Worm (Caenorhabditis elegans) whole organism, L1 larva: Measurements from ENCODE around the gene nhr-146.

ENCODE experiments used
- C04F5.9 ChIP-seq: sonication (generic microtip); optimal IDR thresholded peaks from 2 replicates; lab custom pipeline; 2016; ENCODE audit warnings: missing genetic modification characterization, missing compliant biosample characterization
- C16A3.4 ChIP-seq: fragments of 150-350 bp; optimal IDR thresholded peaks from 2 replicates; lab custom pipeline; 2014; ENCODE audit warnings: missing biosample characterization, missing genetic modification characterization
- C34B4.2 ChIP-seq: sonication (generic microtip); optimal IDR thresholded peaks from 2 replicates; lab custom pipeline; 2017; ENCODE audit warnings: mild to moderate bottlenecking, missing genetic modification characterization, missing compliant biosample characterization
- F16B12.6 ChIP-seq: fragments of 150-350 bp; optimal IDR thresholded peaks from 2 replicates; lab custom pipeline; 2014; ENCODE audit warnings: missing biosample characterization, missing genetic modification characterization
- aha-1 ChIP-seq: fragments of 150-350 bp; optimal IDR thresholded peaks from 2 replicates; lab custom pipeline; 2014; ENCODE audit warnings: missing biosample characterization, missing genetic modification characterization
- alr-1 ChIP-seq: fragments of 200-800 bp; sonication (Bioruptor generic); optimal IDR thresholded peaks from 2 replicates; lab custom pipeline; 2018; ENCODE audit warnings: borderline replicate concordance, mild to moderate bottlenecking, missing genetic modification characterization, missing compliant biosample characterization
- aly-2 ChIP-seq: fragments of 150-350 bp; optimal IDR thresholded peaks from 2 replicates; lab custom pipeline; 2014; ENCODE audit warnings: missing biosample characterization, missing genetic modification characterization
- ama-1 ChIP-seq: fragments of 150-350 bp; optimal IDR thresholded peaks from 2 replicates; lab custom pipeline; 2014
- ceh-63 ChIP-seq: fragments of 200-800 bp; sonication (Bioruptor generic); optimal IDR thresholded peaks from 2 replicates; lab custom pipeline; 2018; ENCODE audit warnings: mild to moderate bottlenecking, missing genetic modification characterization, missing compliant biosample characterization
- ceh-8 ChIP-seq: fragments of 200-800 bp; sonication (Bioruptor generic); optimal IDR thresholded peaks from 2 replicates; lab custom pipeline; 2018; ENCODE audit warnings: mild to moderate bottlenecking, missing genetic modification characterization, moderate library complexity, missing compliant biosample characterization
- ceh-82 ChIP-seq, 3 experiments: fragments of 150-350 bp in 1 of 3; sonication (generic microtip) in 2 of 3; optimal IDR thresholded peaks; 2 replicates each; lab custom pipeline; 2014 to 2017; ENCODE audit warnings: missing biosample characterization in 3 of 3, missing genetic modification characterization in 3 of 3
- ceh-88 ChIP-seq: fragments of 200-800 bp; sonication (Bioruptor generic); IDR thresholded peaks from 2 replicates; pipeline ENCODE4 v1.3.6; 2022; ENCODE audit warnings: missing genetic modification characterization, missing compliant biosample characterization
- ceh-90 ChIP-seq: sonication (generic microtip); optimal IDR thresholded peaks from 2 replicates; lab custom pipeline; 2016; ENCODE audit warnings: missing genetic modification characterization, missing compliant biosample characterization
- ces-1 ChIP-seq: fragments of 150-350 bp; optimal IDR thresholded peaks from 2 replicates; lab custom pipeline; 2014; ENCODE audit warnings: missing biosample characterization, missing genetic modification reagents, missing genetic modification characterization
- dpl-1 ChIP-seq, 3 experiments: fragments of 150-350 bp in 2 of 3; sonication (generic microtip) in 1 of 3; optimal IDR thresholded peaks; 2 replicates each; lab custom pipeline; 2014 to 2017; ENCODE audit warnings: missing biosample characterization in 3 of 3, missing genetic modification characterization in 3 of 3, missing genetic modification reagents in 3 of 3
- dsc-1 ChIP-seq: sonication (generic microtip); optimal IDR thresholded peaks from 2 replicates; lab custom pipeline; 2016; ENCODE audit warnings: mild to moderate bottlenecking, missing genetic modification characterization, missing compliant biosample characterization
- egl-13 ChIP-seq: sonication (generic microtip); optimal IDR thresholded peaks from 2 replicates; lab custom pipeline; 2016; ENCODE audit warnings: missing genotype, missing genetic modification reagents, missing genetic modification characterization, missing compliant biosample characterization
- egl-27 ChIP-seq, 2 experiments: fragments of 150-350 bp in 1 of 2; sonication (generic microtip); optimal IDR thresholded peaks; 3 replicates each; lab custom pipeline; 2017 to 2018; ENCODE audit warnings: missing biosample characterization in 2 of 2, missing genetic modification characterization in 2 of 2, missing genetic modification reagents in 2 of 2
- elt-2 ChIP-seq: sonication (generic microtip); optimal IDR thresholded peaks from 2 replicates; lab custom pipeline; 2016; ENCODE audit warnings: missing genetic modification characterization, mild to moderate bottlenecking, inconsistent platforms, missing compliant biosample characterization, missing genetic modification reagents
- ets-5 ChIP-seq: fragments of 200-800 bp; sonication (Bioruptor generic); IDR thresholded peaks from 2 replicates; pipeline ENCODE4 v1.3.6; 2022; ENCODE audit warnings: missing genetic modification characterization, missing compliant biosample characterization
- fos-1 ChIP-seq: fragments of 150-350 bp; optimal IDR thresholded peaks from 2 replicates; lab custom pipeline; 2014; ENCODE audit warnings: missing biosample characterization, missing genetic modification characterization
- grh-1 ChIP-seq: fragments of 200-800 bp; sonication (Bioruptor generic); IDR thresholded peaks from 2 replicates; pipeline ENCODE4 v1.3.6; 2022; ENCODE audit warnings: missing genetic modification reagents, missing genetic modification characterization, missing compliant biosample characterization
- hlh-17 ChIP-seq: fragments of 200-800 bp; sonication (Bioruptor generic); optimal IDR thresholded peaks from 2 replicates; lab custom pipeline; 2018; ENCODE audit warnings: missing genetic modification characterization, mild to moderate bottlenecking, missing compliant biosample characterization, moderate library complexity, borderline replicate concordance
- hlh-4 ChIP-seq: sonication (generic microtip); optimal IDR thresholded peaks from 2 replicates; lab custom pipeline; 2016; ENCODE audit warnings: mild to moderate bottlenecking, missing genetic modification characterization, missing compliant biosample characterization
- isw-1 ChIP-seq: fragments of 200-800 bp; sonication (Bioruptor generic); IDR thresholded peaks from 2 replicates; pipeline ENCODE4 v1.3.6; 2022; ENCODE audit warnings: missing genetic modification characterization, missing compliant biosample characterization
- jun-1 ChIP-seq: fragments of 150-350 bp; optimal IDR thresholded peaks from 2 replicates; lab custom pipeline; 2014; ENCODE audit warnings: missing biosample characterization, missing genetic modification reagents, missing genetic modification characterization
- lin-14 ChIP-seq: fragments of 200-800 bp; sonication (Bioruptor generic); optimal IDR thresholded peaks from 2 replicates; lab custom pipeline; 2018; ENCODE audit warnings: mild to moderate bottlenecking, missing genetic modification characterization, moderate library complexity, missing compliant biosample characterization
- lin-35 ChIP-seq, 2 experiments: fragments of 150-350 bp; optimal IDR thresholded peaks; 2 replicates each; lab custom pipeline; 2014; ENCODE audit warnings: missing biosample characterization in 2 of 2, missing genetic modification characterization in 2 of 2, missing genetic modification reagents in 2 of 2
- lin-39 ChIP-seq: fragments of 150-350 bp; optimal IDR thresholded peaks from 2 replicates; lab custom pipeline; 2014; ENCODE audit warnings: missing biosample characterization, missing genetic modification reagents, missing genetic modification characterization
- mdl-1 ChIP-seq, 2 experiments: fragments of 150-350 bp; optimal IDR thresholded peaks; 2 replicates each; lab custom pipeline; 2014 to 2017; ENCODE audit warnings: missing biosample characterization in 2 of 2, missing genetic modification characterization in 2 of 2, inconsistent platforms in 1 of 2
- nhr-11 ChIP-seq: fragments of 150-350 bp; optimal IDR thresholded peaks from 2 replicates; lab custom pipeline; 2014; ENCODE audit warnings: missing biosample characterization, missing genetic modification characterization
- nhr-237 ChIP-seq: fragments of 150-350 bp; optimal IDR thresholded peaks from 2 replicates; lab custom pipeline; 2014; ENCODE audit warnings: missing biosample characterization, missing genetic modification characterization
- nhr-28 ChIP-seq: fragments of 150-350 bp; optimal IDR thresholded peaks from 2 replicates; lab custom pipeline; 2014; ENCODE audit warnings: missing biosample characterization, missing genetic modification characterization
- nhr-47 ChIP-seq: sonication (generic microtip); optimal IDR thresholded peaks from 2 replicates; lab custom pipeline; 2016; ENCODE audit warnings: mild to moderate bottlenecking, missing genetic modification characterization, moderate library complexity, missing compliant biosample characterization
- nhr-71 ChIP-seq: sonication (generic microtip); optimal IDR thresholded peaks from 2 replicates; lab custom pipeline; 2016; ENCODE audit warnings: mild to moderate bottlenecking, missing genetic modification characterization, moderate library complexity, missing compliant biosample characterization
- nhr-76 ChIP-seq: sonication (generic microtip); optimal IDR thresholded peaks from 2 replicates; lab custom pipeline; 2017; ENCODE audit warnings: missing biosample characterization, missing genetic modification characterization
- nhr-84 ChIP-seq: sonication (generic microtip); optimal IDR thresholded peaks from 2 replicates; lab custom pipeline; 2017; ENCODE audit warnings: missing biosample characterization, missing genetic modification characterization
- nhr-85 ChIP-seq: sonication (generic microtip); peaks from one replicate; lab custom pipeline; 2016; ENCODE audit warnings: missing genetic modification characterization, inconsistent platforms, missing compliant biosample characterization
- nhr-90 ChIP-seq: sonication (generic microtip); optimal IDR thresholded peaks from 2 replicates; lab custom pipeline; 2016; ENCODE audit warnings: mild to moderate bottlenecking, missing genetic modification characterization, missing compliant biosample characterization; ENCODE audit not compliant: poor library complexity
- rnt-1 ChIP-seq: sonication (generic microtip); optimal IDR thresholded peaks from 2 replicates; lab custom pipeline; 2016; ENCODE audit warnings: mild to moderate bottlenecking, missing genetic modification characterization, moderate library complexity, missing compliant biosample characterization
- snpc-4 ChIP-seq: fragments of 150-350 bp; optimal IDR thresholded peaks from 2 replicates; lab custom pipeline; 2014; ENCODE audit warnings: missing biosample characterization, missing genetic modification characterization
- sox-4 ChIP-seq: sonication (generic microtip); optimal IDR thresholded peaks from 2 replicates; lab custom pipeline; 2016; ENCODE audit warnings: missing genetic modification characterization, missing compliant biosample characterization
- sup-37 ChIP-seq: fragments of 200-800 bp; sonication (Bioruptor generic); optimal IDR thresholded peaks from 2 replicates; lab custom pipeline; 2018; ENCODE audit warnings: mild to moderate bottlenecking, missing genetic modification characterization, missing compliant biosample characterization
- tlp-1 ChIP-seq: fragments of 150-350 bp; optimal IDR thresholded peaks from 2 replicates; lab custom pipeline; 2014; ENCODE audit warnings: missing biosample characterization, missing genetic modification characterization
- unc-130 ChIP-seq: fragments of 150-350 bp; optimal IDR thresholded peaks from 2 replicates; lab custom pipeline; 2017; ENCODE audit warnings: missing biosample characterization, missing genetic modification characterization, inconsistent platforms
- unc-30 ChIP-seq: sonication (generic microtip); optimal IDR thresholded peaks from 2 replicates; lab custom pipeline; 2017; ENCODE audit warnings: missing biosample characterization, missing genetic modification characterization
- unc-62 ChIP-seq: fragments of 150-350 bp; optimal IDR thresholded peaks from 2 replicates; lab custom pipeline; 2014; ENCODE audit warnings: missing biosample characterization, missing genetic modification reagents, missing genetic modification characterization
- unc-86 ChIP-seq: sonication (generic microtip); optimal IDR thresholded peaks from 2 replicates; lab custom pipeline; 2016; ENCODE audit warnings: missing genetic modification characterization, missing compliant biosample characterization
- unc-98 ChIP-seq: fragments of 200-800 bp; sonication (Bioruptor generic); IDR thresholded peaks from 2 replicates; pipeline ENCODE4 v1.3.6; 2022; ENCODE audit warnings: missing genetic modification characterization, missing compliant biosample characterization
- vab-15 ChIP-seq: sonication (generic microtip); optimal IDR thresholded peaks from 2 replicates; lab custom pipeline; 2017; ENCODE audit warnings: missing genotype, mild to moderate bottlenecking, missing genetic modification characterization, missing compliant biosample characterization
- zip-4 ChIP-seq: fragments of 200-800 bp; sonication (Bioruptor generic); optimal IDR thresholded peaks from 2 replicates; lab custom pipeline; 2018; ENCODE audit warnings: mild to moderate bottlenecking, missing genetic modification characterization, moderate library complexity, missing compliant biosample characterization

Gene nhr-146

DNA sequence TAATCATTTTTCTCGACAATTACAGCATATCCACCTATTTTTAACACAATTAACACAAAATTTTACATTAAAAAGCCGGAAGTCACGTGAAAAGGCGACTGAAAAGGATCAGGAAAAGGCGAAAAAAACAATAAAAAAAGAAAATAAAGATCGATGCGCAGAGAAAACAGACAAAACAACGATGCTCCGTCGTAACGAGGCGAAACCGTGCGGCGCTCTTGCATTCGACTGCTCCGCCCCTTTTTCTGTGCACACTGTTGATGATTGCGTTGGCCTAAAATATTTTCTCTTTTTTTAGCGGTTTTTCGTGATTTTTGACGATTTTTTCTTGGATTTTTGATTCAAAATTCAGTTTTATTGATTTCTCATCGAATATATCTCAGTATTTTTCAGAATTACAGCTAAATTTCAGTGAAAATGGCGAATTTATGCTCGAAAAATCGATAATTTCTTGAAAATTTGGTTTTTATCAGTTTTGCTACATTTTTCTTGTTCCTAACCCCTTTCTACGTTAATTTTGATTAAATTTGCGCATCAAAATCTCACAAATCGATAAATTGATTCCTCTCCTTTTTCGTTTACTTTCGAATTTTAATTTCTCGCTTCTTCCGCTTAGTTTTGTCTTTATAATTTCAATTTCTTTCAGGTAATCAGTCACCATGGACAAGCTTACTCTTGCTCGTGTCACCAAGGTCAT lies 32.6 kb downstream of the nhr-146 start, which contains the start of gene rps-28:
TSS of gene rps-28 (plus strand) at position 647 of the 697 bp plus-strand sequence.
- TF ChIP-seq unc-86 (tag; lab: Kevin White, UChicago) (peak; percentile 96), egl-13 (tag; lab: Kevin White, UChicago) (peak; percentile 90), nhr-76 (tag; lab: Kevin White, UChicago) (no peak), dsc-1 (tag; lab: Kevin White, UChicago) (peak; percentile 97), nhr-47 (tag; lab: Kevin White, UChicago) (peak; percentile 98), unc-30 (tag; lab: Kevin White, UChicago) (peak; percentile 38), unc-62 (GFP tag; lab: Kevin White, UChicago) (peak; percentile 2), mdl-1 (tag; optimal IDR thresholded peaks at IDR 0.05; lab: Kevin White, UChicago) (peak in 1 of 2 experiments; percentile 95), alr-1 (tag; lab: Kevin White, UChicago) (no peak), sox-4 (peak; percentile 83), nhr-90 (tag; lab: Kevin White, UChicago) (peak; percentile 98), dpl-1 (GFP tag; optimal IDR thresholded peaks at IDR 0.05; lab: Kevin White, UChicago) (peak; percentile 89 to 91 (median 89)), lin-35 (GFP tag; optimal IDR thresholded peaks at IDR 0.05; lab: Kevin White, UChicago) (peak; percentile 94 to 95), ceh-90 (tag; lab: Kevin White, UChicago) (peak; percentile 66), ama-1 (lab: Kevin White, UChicago) (peak; percentile 71), ceh-88 (GFP tag; lab: Robert Waterston, UW) (peak; percentile 88), nhr-71 (peak; percentile 98), nhr-237 (tag; lab: Kevin White, UChicago) (peak; percentile 93), zip-4 (GFP tag; lab: Kevin White, UChicago) (peak; percentile 82), nhr-28 (tag; lab: Kevin White, UChicago) (no peak), elt-2 (tag; lab: Kevin White, UChicago) (peak; percentile 74), ets-5 (GFP tag; lab: Robert Waterston, UW) (no peak), nhr-11 (tag; lab: Kevin White, UChicago) (peak; percentile 83), snpc-4 (peak; percentile 92), ceh-82 (tag; optimal IDR thresholded peaks at IDR 0.05; lab: Kevin White, UChicago) (peak; percentile 98 to 99 (median 98)), vab-15 (tag; lab: Kevin White, UChicago) (peak; percentile 98), jun-1 (tag; lab: Kevin White, UChicago) (peak; percentile 92), C16A3.4 (tag; lab: Kevin White, UChicago) (peak; percentile 99), aha-1 (tag; lab: Kevin White, UChicago) (peak; percentile 93), lin-14 (GFP tag; lab: Kevin White, UChicago) (peak; percentile 98), ceh-63 (no peak), isw-1 (GFP tag; lab: Robert Waterston, UW) (peak; percentile 97), aly-2 (tag; lab: Kevin White, UChicago) (peak; percentile 89), unc-130 (peak; percentile 99), grh-1 (GFP tag; lab: Robert Waterston, UW) (peak; percentile 92), tlp-1 (tag; lab: Kevin White, UChicago) (no peak), rnt-1 (peak; percentile 97), fos-1 (tag; lab: Kevin White, UChicago) (peak; percentile 94), ceh-8 (peak; percentile 94), unc-98 (GFP tag; lab: Robert Waterston, UW) (peak; percentile 88), C04F5.9 (tag; lab: Kevin White, UChicago) (peak; percentile 90), C34B4.2 (tag; lab: Kevin White, UChicago) (peak; percentile 39), F16B12.6 (tag; lab: Kevin White, UChicago) (peak; percentile 73), hlh-4 (tag; lab: Kevin White, UChicago) (no peak), ces-1 (peak; percentile 83), hlh-17 (GFP tag; lab: Kevin White, UChicago) (no peak), sup-37 (GFP tag; lab: Kevin White, UChicago) (peak; percentile 77), egl-27 (tag; optimal IDR thresholded peaks at IDR 0.05; lab: Kevin White, UChicago) (peak; percentile 89 to 92), lin-39 (tag; lab: Kevin White, UChicago) (peak; percentile 89), nhr-84 (tag; lab: Kevin White, UChicago) (peak; percentile 2), nhr-85 (tag; lab: Kevin White, UChicago) (peak; percentile 97)
